Worm (Caenorhabditis elegans): ENCODE measurements around the gene ZK105.12.
"Not testable (repeated sequence)": the region's sequence is repeated elsewhere in the genome, so short reads cannot be mapped to it uniquely, and the experiment has no call there.

Gene ZK105.12

ce11 chrV:7708525-7708924 is 7.4 kb downstream of the ZK105.12 start, which contains the start of gene ZK105.11:
ZK105.11 (minus strand) TSS chrV:7708625.
- TF ChIP-seq php-3 (GFP tag; IDR thresholded peaks at IDR 0.05) (no peak), Y105C5A.15 (GFP tag; IDR thresholded peaks at IDR 0.05) (no peak), egl-43 (GFP tag; IDR thresholded peaks at IDR 0.05) (no peak)

- TF ChIP-seq ctbp-1 (GFP tag; IDR thresholded peaks at IDR 0.05) (no peak), zfp-3 (GFP tag; conservative IDR thresholded peaks at IDR 0.05) (no peak), mes-2 (tag; optimal IDR thresholded peaks at IDR 0.05; ENCODE audit: poor library complexity, severe bottlenecking) (no peak)
Observed at ce11 chrV:7705316-7705715, 10.6 kb downstream of the ZK105.12 start, which contains the start of gene srw-3. srw-3 (plus strand) TSS chrV:7705616.

ce11 chrV:7703536-7703935 is 12.4 kb downstream of the ZK105.12 start, which contains the start of gene srsx-40:
srsx-40 (minus strand) TSS chrV:7703636.
- TF ChIP-seq daf-19 (GFP tag; conservative IDR thresholded peaks at IDR 0.05); tra-1 (GFP tag; IDR thresholded peaks at IDR 0.05); aha-1 (tag): not testable (repeated sequence)

ce11 chrV:7696842-7697241 is 19.1 kb downstream of the ZK105.12 start, which contains the start of gene ZK105.3:
ZK105.3 (plus strand) TSS chrV:7697142.
- no peak for TF ChIP-seq pha-4 (GFP tag; IDR thresholded peaks at IDR 0.05)
- TF ChIP-seq pha-4 (tag; optimal IDR thresholded peaks at IDR 0.05), result no peak
- no peak for TF ChIP-seq nhr-76 (tag; optimal IDR thresholded peaks at IDR 0.05)
- no peak for TF ChIP-seq zip-11 (GFP tag; IDR thresholded peaks at IDR 0.05)
- TF ChIP-seq zip-2 (tag; optimal IDR thresholded peaks at IDR 0.05), result no peak
- TF ChIP-seq mdl-1 (tag; optimal IDR thresholded peaks at IDR 0.05), result no peak
- no peak for TF ChIP-seq ceh-28 (tag; optimal IDR thresholded peaks at IDR 0.05)
- no peak for TF ChIP-seq sdz-12 (GFP tag; optimal IDR thresholded peaks at IDR 0.05)
- no peak for TF ChIP-seq F44E2.7 (GFP tag; IDR thresholded peaks at IDR 0.05)
- TF ChIP-seq hif-1 (tag; optimal IDR thresholded peaks at IDR 0.05), result no peak
- no peak for TF ChIP-seq lsy-2 (tag; optimal IDR thresholded peaks at IDR 0.05)
- no peak for TF ChIP-seq dpl-1 (GFP tag; optimal IDR thresholded peaks at IDR 0.05)
- no peak for TF ChIP-seq T26A8.4 (GFP tag; IDR thresholded peaks at IDR 0.05)
- no peak for TF ChIP-seq attf-4 (tag; optimal IDR thresholded peaks at IDR 0.05)
- no peak for TF ChIP-seq lim-7 (GFP tag; IDR thresholded peaks at IDR 0.05)
- no peak for TF ChIP-seq dve-1 (tag; optimal IDR thresholded peaks at IDR 0.05; ENCODE audit: insufficient read depth)
- no peak for TF ChIP-seq lin-29 (GFP tag; IDR thresholded peaks at IDR 0.05)
- no peak for TF ChIP-seq madf-9 (GFP tag; conservative IDR thresholded peaks at IDR 0.05)

ce11 chrV:7693394-7693793 is 22.5 kb downstream of the ZK105.12 start, which contains the start of gene C12D5.10:
C12D5.10 (minus strand) TSS chrV:7693494.
- TF ChIP-seq mep-1 (tag; optimal IDR thresholded peaks at IDR 0.05) (no peak), fos-1 (tag; optimal IDR thresholded peaks at IDR 0.05) (no peak), dpl-1 (GFP tag; optimal IDR thresholded peaks at IDR 0.05) (no peak), ces-1 (GFP tag; optimal IDR thresholded peaks at IDR 0.05) (no peak), tra-1 (GFP tag; IDR thresholded peaks at IDR 0.05) (no peak), zip-2 (tag; optimal IDR thresholded peaks at IDR 0.05) (no peak), nhr-111 (GFP tag; optimal IDR thresholded peaks at IDR 0.05) (no peak), sdz-12 (GFP tag; optimal IDR thresholded peaks at IDR 0.05) (no peak), mdt-29 (GFP tag; IDR thresholded peaks at IDR 0.05) (no peak), Y5F2A.4 (GFP tag; optimal IDR thresholded peaks at IDR 0.05) (no peak), spr-3 (GFP tag; optimal IDR thresholded peaks at IDR 0.05) (no peak), nhr-41 (GFP tag; IDR thresholded peaks at IDR 0.05) (no peak), hlh-11 (tag; optimal IDR thresholded peaks at IDR 0.05) (no peak), hmg-1.1 (GFP tag; IDR thresholded peaks at IDR 0.05) (no peak), ceh-62 (tag; optimal IDR thresholded peaks at IDR 0.05) (no peak), daf-19 (GFP tag; conservative IDR thresholded peaks at IDR 0.05) (no peak), F49E8.2 (tag; optimal IDR thresholded peaks at IDR 0.05; ENCODE audit: borderline replicate concordance) (no peak), ceh-20 (GFP tag; IDR thresholded peaks at IDR 0.05) (no peak), php-3 (GFP tag; IDR thresholded peaks at IDR 0.05) (no peak), mxl-3 (GFP tag; optimal IDR thresholded peaks at IDR 0.05) (no peak)

Data from whole organism, L4 larva.